Fruit fly (Drosophila melanogaster): ENCODE data around the gene CG32284.

The CG32284 gene

DNA sequence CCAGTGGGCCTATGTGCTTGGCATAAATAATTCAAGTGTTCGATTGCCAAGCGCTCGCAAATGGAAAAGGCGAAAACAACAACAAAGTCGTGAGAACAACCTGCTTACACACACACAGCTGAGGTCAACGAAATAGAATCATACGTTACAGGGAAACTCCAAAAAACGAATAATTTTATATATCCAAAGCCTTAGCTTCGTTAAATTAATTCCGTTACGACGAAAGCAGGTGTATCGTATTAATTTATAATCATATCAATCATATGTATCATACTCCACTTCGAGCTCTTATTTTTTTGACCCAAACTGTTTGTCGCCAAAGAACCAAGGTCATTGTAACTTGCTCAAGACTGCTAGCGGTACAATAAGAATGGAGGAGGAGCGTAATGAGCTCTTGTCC lies 7.0 kb upstream of the CG32284 start (continued):
- TF ChIP-seq sc (optimal IDR thresholded peaks at IDR 0.05), result no peak
- peak; percentile 50 for TF ChIP-seq sc (GFP tag; optimal IDR thresholded peaks at IDR 0.05)
- TF ChIP-seq CG12659 (GFP tag; optimal IDR thresholded peaks at IDR 0.05), result peak; percentile 81
- TF ChIP-seq CG11560 (tag; IDR thresholded peaks at IDR 0.05), result peak; percentile 70; the same call in 2 of the 3 replicates
- peak; percentile 78 for TF ChIP-seq eyg (GFP tag; optimal IDR thresholded peaks at IDR 0.05)
- TF ChIP-seq Dbx (GFP tag; IDR thresholded peaks at IDR 0.05), result peak; percentile 84
- TF ChIP-seq CG15073 (GFP tag; optimal IDR thresholded peaks at IDR 0.05), result peak; percentile 40
- TF ChIP-seq CG15269 (tag; optimal IDR thresholded peaks at IDR 0.05), result peak; percentile 91
- peak; percentile 41; the same call in 1 of the 2 replicates for TF ChIP-seq Adf1 (GFP tag; IDR thresholded peaks at IDR 0.05)
- TF ChIP-seq ham (GFP tag; IDR thresholded peaks at IDR 0.05), result peak; percentile 42; the same call in 1 of the 2 replicates
- TF ChIP-seq cwo (GFP tag; optimal IDR thresholded peaks at IDR 0.05), result peak; percentile 85
- TF ChIP-seq Meics (GFP tag; optimal IDR thresholded peaks at IDR 0.05), result peak; percentile 93
- peak; percentile 79 for TF ChIP-seq CG8290 (GFP tag; optimal IDR thresholded peaks at IDR 0.05)
- TF ChIP-seq CG8290 (tag; optimal IDR thresholded peaks at IDR 0.05), result no peak
- TF ChIP-seq CG2889 (GFP tag; IDR thresholded peaks at IDR 0.05), result peak; percentile 48; the same call in 1 of the 3 replicates
- TF ChIP-seq schlank (tag; optimal IDR thresholded peaks at IDR 0.05), result peak; percentile 68
- peak; percentile 86 for TF ChIP-seq CG11247 (GFP tag; IDR thresholded peaks at IDR 0.05)
- peak; percentile 84 for TF ChIP-seq CG8388 (GFP tag; optimal IDR thresholded peaks at IDR 0.05)
- TF ChIP-seq CTCF (GFP tag; optimal IDR thresholded peaks at IDR 0.05), result no peak
- peak; percentile 69 for TF ChIP-seq CG18011 (GFP tag; optimal IDR thresholded peaks at IDR 0.05)
- TF ChIP-seq CG15514 (GFP tag; optimal IDR thresholded peaks at IDR 0.05), result peak; percentile 82
- TF ChIP-seq CG10431 (GFP tag; optimal IDR thresholded peaks at IDR 0.05), result peak; percentile 11
- peak; percentile 89 for TF ChIP-seq CG17829 (tag; optimal IDR thresholded peaks at IDR 0.05)
- TF ChIP-seq zfh1 (GFP tag; IDR thresholded peaks at IDR 0.05), result peak; percentile 89
- TF ChIP-seq CG3065 (GFP tag; optimal IDR thresholded peaks at IDR 0.05), result peak; percentile 68
- peak; percentile 91 for TF ChIP-seq CG13296 (GFP tag; optimal IDR thresholded peaks at IDR 0.05)
- peak; percentile 88 for TF ChIP-seq bcd (GFP tag; optimal IDR thresholded peaks at IDR 0.05)
- TF ChIP-seq Side (GFP tag; optimal IDR thresholded peaks at IDR 0.05), result peak; percentile 86
- TF ChIP-seq CG43689 (GFP tag; IDR thresholded peaks at IDR 0.05), result no peak
- TF ChIP-seq CG10462 (GFP tag; optimal IDR thresholded peaks at IDR 0.05), result peak; percentile 64
- no peak for TF ChIP-seq CG7963 (GFP tag; IDR thresholded peaks at IDR 0.05; ENCODE audit: partially characterized antibody)
- peak; percentile 72 for TF ChIP-seq CG31365 (tag; optimal IDR thresholded peaks at IDR 0.05)
- peak; percentile 83 for TF ChIP-seq CG2875 (GFP tag; optimal IDR thresholded peaks at IDR 0.05)
- TF ChIP-seq Fer1 (GFP tag; optimal IDR thresholded peaks at IDR 0.05), result no peak
- TF ChIP-seq Med (GFP tag), result peak; percentile 97
- peak; percentile 32 for TF ChIP-seq slou (GFP tag; optimal IDR thresholded peaks at IDR 0.05)
- peak; percentile 78 for TF ChIP-seq crc (GFP tag; optimal IDR thresholded peaks at IDR 0.05)
- TF ChIP-seq Spps (tag; optimal IDR thresholded peaks at IDR 0.05), result peak; percentile 86
- TF ChIP-seq Ravus (GFP tag; IDR thresholded peaks at IDR 0.05), result peak; percentile 53
- TF ChIP-seq CG2202 (tag; optimal IDR thresholded peaks at IDR 0.05), result peak; percentile 74
- no peak for TF ChIP-seq Vsx1 (GFP tag; optimal IDR thresholded peaks at IDR 0.05)
- no peak for TF ChIP-seq HmgD (GFP tag; optimal IDR thresholded peaks at IDR 0.05)
- TF ChIP-seq CG17361 (GFP tag; IDR thresholded peaks at IDR 0.05), result no peak; the same call in 2 of the 3 replicates
- TF ChIP-seq CG11085 (GFP tag; IDR thresholded peaks at IDR 0.05), result peak; percentile 79
- TF ChIP-seq Pdp1 (GFP tag; optimal IDR thresholded peaks at IDR 0.05), result peak in 1 of 2 experiments; percentile 89
- TF ChIP-seq Gug (GFP tag; IDR thresholded peaks at IDR 0.05), result peak; percentile 87
- peak; percentile 88 for TF ChIP-seq lilli (GFP tag; optimal IDR thresholded peaks at IDR 0.05)
- TF ChIP-seq sr (GFP tag; IDR thresholded peaks at IDR 0.05), result peak; percentile 46; the same call in 1 of the 3 replicates
- TF ChIP-seq dmrt11E (tag; optimal IDR thresholded peaks at IDR 0.05), result peak; percentile 85
- no peak for TF ChIP-seq Sin3A (optimal IDR thresholded peaks at IDR 0.05)
- no peak for TF ChIP-seq vnd (GFP tag; IDR thresholded peaks at IDR 0.05; ENCODE audit: partially characterized antibody)
- TF ChIP-seq Atf6 (GFP tag; IDR thresholded peaks at IDR 0.05), result peak; percentile 90

Measured in whole organism, embryonic.